Fruit fly (Drosophila melanogaster): ENCODE data around the gene CG11598.

- no peak for TF ChIP-seq CG8478 (optimal IDR thresholded peaks at IDR 0.05)
- no peak for TF ChIP-seq CTCF (optimal IDR thresholded peaks at IDR 0.05)
Observed at dm6 chr3R:12647954-12648353, 13.2 kb downstream of the CG11598 start, which contains the start of gene Dtg.
